Fruit fly (Drosophila melanogaster) whole organism: ENCODE data around the gene CG42813.

ENCODE experiments used
- CG8478 ChIP-seq: fragments of >200 bp; optimal IDR thresholded peaks from 2 replicates; lab custom pipeline; 2018; ENCODE audit warnings: inconsistent platforms
- Dll ChIP-seq: fragments of >200 bp; optimal IDR thresholded peaks from 2 replicates; lab custom pipeline; 2017
- EcR ChIP-seq, 2 experiments: fragments of >200 bp; optimal IDR thresholded peaks; 2 replicates each; lab custom pipeline; 2017; ENCODE audit warnings: missing biosample characterization in 2 of 2, missing genetic modification characterization in 2 of 2, missing genetic modification reagents in 2 of 2
- pan ChIP-seq: fragments of >200 bp; optimal IDR thresholded peaks from 2 replicates; lab custom pipeline; 2017
- psq ChIP-seq: fragments of >200 bp; optimal IDR thresholded peaks from 2 replicates; lab custom pipeline; 2017
- usp ChIP-seq: fragments of >200 bp; optimal IDR thresholded peaks from 2 replicates; lab custom pipeline; 2017; ENCODE audit warnings: missing biosample characterization, missing genetic modification characterization, mixed read lengths

CG42813 gene

dm6 chr3R:27185933-27186571 lies 42.3 kb downstream of the CG42813 start:
- no peak for TF ChIP-seq Dll (lab: Kevin White, UChicago)

DNA sequence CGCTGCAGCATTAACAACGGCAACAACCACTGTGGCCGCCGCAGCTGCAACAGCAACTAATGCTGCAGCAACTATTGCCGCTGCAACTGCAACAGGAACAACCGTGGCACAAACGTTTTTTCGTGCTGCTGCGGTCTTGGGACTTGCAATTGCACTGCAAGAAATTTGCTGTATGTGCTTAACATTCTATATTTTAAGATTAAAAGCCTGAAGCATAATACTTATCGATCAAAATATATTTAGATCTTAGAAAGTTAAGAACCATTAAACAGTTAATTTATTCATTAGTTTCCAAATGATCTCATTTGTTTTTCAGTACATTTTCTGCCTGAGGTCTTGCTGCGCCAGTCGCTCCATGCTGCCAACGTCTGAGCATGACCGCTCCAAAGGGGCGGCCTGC lies 47.3 kb downstream of the CG42813 start:
- no peak for TF ChIP-seq usp (GFP tag; lab: Kevin White, UChicago)
- TF ChIP-seq CG8478 (lab: Kevin White, UChicago), result no peak
- no peak for TF ChIP-seq pan (lab: Kevin White, UChicago)
- no peak for TF ChIP-seq EcR (GFP tag; optimal IDR thresholded peaks at IDR 0.05; lab: Kevin White, UChicago)
- no peak for TF ChIP-seq Dll (lab: Kevin White, UChicago)
- no peak for TF ChIP-seq psq (lab: Kevin White, UChicago)

dm6 chr3R:27178546-27179375 lies 49.6 kb downstream of the CG42813 start:
- TF ChIP-seq CG8478 (lab: Kevin White, UChicago), result no peak

DNA sequence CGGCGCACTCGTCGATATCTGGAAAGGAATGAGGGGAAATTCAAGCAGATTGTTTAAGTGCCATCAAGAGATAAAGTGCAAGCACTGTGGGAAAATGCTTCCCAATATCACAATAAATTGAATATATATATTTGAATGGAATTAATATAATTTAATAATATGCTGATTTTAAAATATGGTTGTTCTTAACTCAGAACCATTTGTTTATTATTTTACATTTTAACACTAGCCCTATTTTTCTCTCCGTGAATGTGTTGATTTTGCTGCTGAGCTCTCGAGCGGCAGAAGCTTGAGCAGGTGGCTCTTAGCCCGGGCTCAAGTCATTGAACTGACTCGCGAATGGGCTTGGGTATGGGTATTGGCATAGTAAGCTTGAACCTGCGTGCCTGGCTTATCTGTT lies 50.8 kb downstream of the CG42813 start:
- TF ChIP-seq Dll (lab: Kevin White, UChicago), result no peak
- TF ChIP-seq CG8478 (lab: Kevin White, UChicago), result no peak
- no peak for TF ChIP-seq EcR (GFP tag; optimal IDR thresholded peaks at IDR 0.05; lab: Kevin White, UChicago)
- no peak for TF ChIP-seq usp (GFP tag; lab: Kevin White, UChicago)
- TF ChIP-seq psq (lab: Kevin White, UChicago), result no peak
- no peak for TF ChIP-seq pan (lab: Kevin White, UChicago)
